Worm (Caenorhabditis elegans): ENCODE results near the gene spp-13.
A peak's percentile ranks its signal among the peaks of the same experiment; 100 is the strongest.
"Not testable (repeated sequence)": the region's sequence is repeated elsewhere in the genome, so short reads cannot be mapped to it uniquely, and the experiment has no call there.

The spp-13 gene

ce11 chrX:8421594-8421993 is 3.3 kb upstream of the spp-13 start:
- TF ChIP-seq ztf-23 (GFP tag; IDR thresholded peaks at IDR 0.05) (no peak), ref-1 (GFP tag; conservative IDR thresholded peaks at IDR 0.05) (no peak), klf-2 (GFP tag; conservative IDR thresholded peaks at IDR 0.05) (no peak), med-1 (GFP tag; optimal IDR thresholded peaks at IDR 0.05; ENCODE audit: insufficient read depth) (no peak), T22C8.4 (GFP tag; IDR thresholded peaks at IDR 0.05) (no peak), cog-1 (tag; optimal IDR thresholded peaks at IDR 0.05) (no peak), ztf-29 (GFP tag; IDR thresholded peaks at IDR 0.05) (no peak), flt-1 (GFP tag; IDR thresholded peaks at IDR 0.05) (no peak), tab-1 (GFP tag; IDR thresholded peaks at IDR 0.05) (no peak)

- TF ChIP-seq tab-1 (GFP tag; IDR thresholded peaks at IDR 0.05) (no peak), klf-2 (GFP tag; conservative IDR thresholded peaks at IDR 0.05) (no peak), cog-1 (tag; optimal IDR thresholded peaks at IDR 0.05) (no peak), flt-1 (GFP tag; IDR thresholded peaks at IDR 0.05) (no peak), ztf-29 (GFP tag; IDR thresholded peaks at IDR 0.05) (no peak), ztf-23 (GFP tag; IDR thresholded peaks at IDR 0.05) (no peak), ref-1 (GFP tag; conservative IDR thresholded peaks at IDR 0.05) (no peak), T22C8.4 (GFP tag; IDR thresholded peaks at IDR 0.05) (no peak), med-1 (GFP tag; optimal IDR thresholded peaks at IDR 0.05; ENCODE audit: insufficient read depth) (no peak)
These were observed 928 bp upstream of the spp-13 start for ce11 chrX:8419252-8419651.

ce11 chrX:8417727-8418126 is 597 bp downstream of the spp-13 start:
- no peak for TF ChIP-seq ztf-23 (GFP tag; IDR thresholded peaks at IDR 0.05)
- no peak for TF ChIP-seq klf-2 (GFP tag; conservative IDR thresholded peaks at IDR 0.05)
- TF ChIP-seq ref-1 (GFP tag; conservative IDR thresholded peaks at IDR 0.05), result no peak
- no peak for TF ChIP-seq cog-1 (tag; optimal IDR thresholded peaks at IDR 0.05)
- no peak for TF ChIP-seq flt-1 (GFP tag; IDR thresholded peaks at IDR 0.05)
- no peak for TF ChIP-seq T22C8.4 (GFP tag; IDR thresholded peaks at IDR 0.05)
- TF ChIP-seq tab-1 (GFP tag; IDR thresholded peaks at IDR 0.05), result no peak
- TF ChIP-seq med-1 (GFP tag; optimal IDR thresholded peaks at IDR 0.05; ENCODE audit: insufficient read depth), result no peak
- no peak for TF ChIP-seq ztf-29 (GFP tag; IDR thresholded peaks at IDR 0.05)

- TF ChIP-seq T22C8.4 (GFP tag; IDR thresholded peaks at IDR 0.05) (no peak), cog-1 (tag; optimal IDR thresholded peaks at IDR 0.05) (no peak), ztf-23 (GFP tag; IDR thresholded peaks at IDR 0.05) (no peak), med-1 (GFP tag; optimal IDR thresholded peaks at IDR 0.05; ENCODE audit: insufficient read depth) (no peak), klf-2 (GFP tag; conservative IDR thresholded peaks at IDR 0.05) (no peak), flt-1 (GFP tag; IDR thresholded peaks at IDR 0.05) (no peak), ztf-29 (GFP tag; IDR thresholded peaks at IDR 0.05) (no peak), tab-1 (GFP tag; IDR thresholded peaks at IDR 0.05) (no peak), ref-1 (GFP tag; conservative IDR thresholded peaks at IDR 0.05) (no peak)
These were observed 1.5 kb downstream of the spp-13 start, which contains the start of gene ced-8 for ce11 chrX:8416819-8417218. Gene ced-8 (minus strand): TSS chrX:8416919.

ce11 chrX:8413130-8413529 is 5.2 kb downstream of the spp-13 start, which contains the start of gene F08F1.4:
Gene F08F1.4 (plus strand): TSS chrX:8413430.
- no peak for TF ChIP-seq tab-1 (GFP tag; IDR thresholded peaks at IDR 0.05)
- no peak for TF ChIP-seq med-1 (GFP tag; optimal IDR thresholded peaks at IDR 0.05; ENCODE audit: insufficient read depth)
- no peak for TF ChIP-seq T22C8.4 (GFP tag; IDR thresholded peaks at IDR 0.05)
- TF ChIP-seq klf-2 (GFP tag; conservative IDR thresholded peaks at IDR 0.05), result no peak
- TF ChIP-seq flt-1 (GFP tag; IDR thresholded peaks at IDR 0.05), result no peak
- no peak for TF ChIP-seq ztf-29 (GFP tag; IDR thresholded peaks at IDR 0.05)
- no peak for TF ChIP-seq ref-1 (GFP tag; conservative IDR thresholded peaks at IDR 0.05)
- no peak for TF ChIP-seq ztf-23 (GFP tag; IDR thresholded peaks at IDR 0.05)
- TF ChIP-seq cog-1 (tag; optimal IDR thresholded peaks at IDR 0.05), result no peak

- TF ChIP-seq ztf-23 (GFP tag; IDR thresholded peaks at IDR 0.05); med-1 (GFP tag; optimal IDR thresholded peaks at IDR 0.05; ENCODE audit: insufficient read depth); T22C8.4 (GFP tag; IDR thresholded peaks at IDR 0.05): not testable (repeated sequence)
These were observed 7.6 kb downstream of the spp-13 start, which contains the start of gene F08F1.9 for ce11 chrX:8410754-8411153. Gene F08F1.9 (minus strand): TSS chrX:8410854.

- TF ChIP-seq klf-2 (GFP tag; conservative IDR thresholded peaks at IDR 0.05), result no peak
- no peak for TF ChIP-seq ztf-29 (GFP tag; IDR thresholded peaks at IDR 0.05)
- TF ChIP-seq T22C8.4 (GFP tag; IDR thresholded peaks at IDR 0.05), result no peak
These were observed 10.1 kb downstream of the spp-13 start, which contains the start of gene sulp-3 for ce11 chrX:8408267-8408666. Gene sulp-3 (minus strand): TSS chrX:8408367.

ce11 chrX:8406815-8407214 is 11.5 kb downstream of the spp-13 start:
- no peak for TF ChIP-seq med-1 (GFP tag; optimal IDR thresholded peaks at IDR 0.05; ENCODE audit: insufficient read depth)
- TF ChIP-seq klf-2 (GFP tag; conservative IDR thresholded peaks at IDR 0.05), result no peak
- no peak for TF ChIP-seq ztf-23 (GFP tag; IDR thresholded peaks at IDR 0.05)
- no peak for TF ChIP-seq tab-1 (GFP tag; IDR thresholded peaks at IDR 0.05)
- TF ChIP-seq flt-1 (GFP tag; IDR thresholded peaks at IDR 0.05), result no peak

ce11 chrX:8404308-8405085 is 13.8 kb downstream of the spp-13 start:
- peak; percentile 98 for TF ChIP-seq ref-1 (GFP tag; conservative IDR thresholded peaks at IDR 0.05)
- TF ChIP-seq ztf-23 (GFP tag; IDR thresholded peaks at IDR 0.05), result peak; percentile 98
- TF ChIP-seq ztf-29 (GFP tag; IDR thresholded peaks at IDR 0.05), result peak; percentile 99
- peak; percentile 99 for TF ChIP-seq tab-1 (GFP tag; IDR thresholded peaks at IDR 0.05)
- TF ChIP-seq med-1 (GFP tag; optimal IDR thresholded peaks at IDR 0.05; ENCODE audit: insufficient read depth), result peak; percentile 82
- TF ChIP-seq flt-1 (GFP tag; IDR thresholded peaks at IDR 0.05), result peak; percentile 98
- TF ChIP-seq klf-2 (GFP tag; conservative IDR thresholded peaks at IDR 0.05), result peak; percentile 95
- TF ChIP-seq cog-1 (tag; optimal IDR thresholded peaks at IDR 0.05), result peak; percentile 97
- peak; percentile 96 for TF ChIP-seq T22C8.4 (GFP tag; IDR thresholded peaks at IDR 0.05)

ce11 chrX:8394279-8394678 is 24.0 kb downstream of the spp-13 start:
- TF ChIP-seq ztf-29 (GFP tag; IDR thresholded peaks at IDR 0.05) (no peak), cog-1 (tag; optimal IDR thresholded peaks at IDR 0.05) (no peak), klf-2 (GFP tag; conservative IDR thresholded peaks at IDR 0.05) (no peak), ztf-23 (GFP tag; IDR thresholded peaks at IDR 0.05) (no peak), ref-1 (GFP tag; conservative IDR thresholded peaks at IDR 0.05) (no peak), med-1 (GFP tag; optimal IDR thresholded peaks at IDR 0.05; ENCODE audit: insufficient read depth) (no peak), tab-1 (GFP tag; IDR thresholded peaks at IDR 0.05) (no peak), T22C8.4 (GFP tag; IDR thresholded peaks at IDR 0.05) (no peak), flt-1 (GFP tag; IDR thresholded peaks at IDR 0.05) (no peak)

All from whole organism, midembryonic.